Fruit fly (Drosophila melanogaster) whole organism, embryonic: Measurements from ENCODE around the gene CG4709.
A peak's percentile ranks its signal among the peaks of the same experiment; 100 is the strongest.

Experiments
- BEAF-32 ChIP-seq: fragments of 200-800 bp; sonication (Bioruptor generic); optimal IDR thresholded peaks from 3 replicates; lab custom pipeline; 2017; ENCODE audit warnings: missing biosample characterization, missing genetic modification characterization, mild to moderate bottlenecking, moderate library complexity, missing genetic modification reagents
- CG10366 ChIP-seq: fragments of 200-800 bp; sonication (Bioruptor generic); IDR thresholded peaks from 2 replicates; pipeline ENCODE4 v1.3.6; 2022; ENCODE audit warnings: missing biosample characterization, missing genetic modification characterization
- CG11398 ChIP-seq: fragments of 200-800 bp; sonication (Bioruptor generic); optimal IDR thresholded peaks from 2 replicates; lab custom pipeline; 2016; ENCODE audit warnings: missing biosample characterization, missing genetic modification characterization
- CG1233 ChIP-seq: fragments of 200-800 bp; sonication (Bioruptor generic); optimal IDR thresholded peaks from 4 replicates; lab custom pipeline; 2018; ENCODE audit warnings: missing biosample characterization, mild to moderate bottlenecking, missing genetic modification characterization
- CG13775 ChIP-seq: fragments of 200-800 bp; sonication (Bioruptor generic); optimal IDR thresholded peaks from 3 replicates; lab custom pipeline; 2017; ENCODE audit warnings: missing biosample characterization, mild to moderate bottlenecking, missing genetic modification characterization
- CG1647 ChIP-seq: fragments of 200-800 bp; sonication (Bioruptor generic); optimal IDR thresholded peaks from 3 replicates; lab custom pipeline; 2016; ENCODE audit warnings: missing biosample characterization, missing genetic modification characterization
- CG16863 ChIP-seq: fragments of 200-800 bp; sonication (Bioruptor generic); optimal IDR thresholded peaks from 3 replicates; lab custom pipeline; 2016; ENCODE audit warnings: missing biosample characterization, missing genetic modification characterization
- CG17361 ChIP-seq: fragments of 200-800 bp; sonication (Bioruptor generic); IDR thresholded peaks from 3 replicates; pipeline ENCODE4 v1.3.6; 2022; ENCODE audit warnings: missing biosample characterization, missing genetic modification characterization
- CG17612 ChIP-seq: fragments of 200-800 bp; sonication (Bioruptor generic); IDR thresholded peaks from 2 replicates; pipeline ENCODE4 v1.3.6; 2022; ENCODE audit warnings: missing biosample characterization, missing genetic modification characterization
- CG17829 ChIP-seq: fragments of 200-800 bp; optimal IDR thresholded peaks from 2 replicates; lab custom pipeline; 2019; ENCODE audit warnings: missing biosample characterization, mild to moderate bottlenecking, missing genetic modification characterization, moderate library complexity
- CG2202 ChIP-seq: fragments of 200-800 bp; sonication (Bioruptor generic); optimal IDR thresholded peaks from 2 replicates; lab custom pipeline; 2018; ENCODE audit warnings: missing biosample characterization, mild to moderate bottlenecking, missing genetic modification characterization
- CG3407 ChIP-seq: fragments of 200-800 bp; sonication (Bioruptor generic); optimal IDR thresholded peaks from 2 replicates; lab custom pipeline; 2018; ENCODE audit warnings: missing biosample characterization, mild to moderate bottlenecking, missing genetic modification characterization
- CG4404 ChIP-seq: fragments of 200-800 bp; sonication (Bioruptor generic); IDR thresholded peaks from 2 replicates; pipeline ENCODE4 v1.3.6; 2022; ENCODE audit warnings: missing biosample characterization, missing genetic modification characterization
- CG6175 ChIP-seq: fragments of 200-800 bp; sonication (Bioruptor generic); IDR thresholded peaks from 3 replicates; pipeline ENCODE4 v1.3.6; 2022; ENCODE audit warnings: missing biosample characterization, missing genetic modification characterization
- CG6254 ChIP-seq: fragments of 200-800 bp; sonication (Bioruptor generic); optimal IDR thresholded peaks from 3 replicates; lab custom pipeline; 2017; ENCODE audit warnings: mild to moderate bottlenecking, missing biosample characterization, missing genetic modification reagents, missing genetic modification characterization
- CG6272 ChIP-seq: fragments of 200-800 bp; sonication (Bioruptor generic); IDR thresholded peaks from 2 replicates; pipeline ENCODE4 v1.3.6; 2022; ENCODE audit warnings: missing biosample characterization, missing genetic modification characterization
- CG6689 ChIP-seq: fragments of 200-800 bp; sonication (Bioruptor generic); IDR thresholded peaks from 2 replicates; pipeline ENCODE4 v1.3.6; 2022; ENCODE audit warnings: missing biosample characterization, missing genetic modification characterization
- CG7963 ChIP-seq: fragments of 200-800 bp; sonication (Bioruptor generic); IDR thresholded peaks from 3 replicates; pipeline ENCODE4 v1.3.6; 2022; ENCODE audit warnings: missing biosample characterization, missing genetic modification characterization; ENCODE audit not compliant: partially characterized antibody
- CG9215 ChIP-seq: fragments of 200-800 bp; sonication (Bioruptor generic); IDR thresholded peaks from 2 replicates; pipeline ENCODE4 v1.3.6; 2022; ENCODE audit warnings: missing biosample characterization, missing genetic modification characterization
- CG9437 ChIP-seq: fragments of 200-800 bp; sonication (Bioruptor generic); optimal IDR thresholded peaks from 2 replicates; lab custom pipeline; 2018; ENCODE audit warnings: missing biosample characterization, mild to moderate bottlenecking, missing genetic modification characterization
- CHES-1-like ChIP-seq: fragments of 200-800 bp; sonication (Bioruptor generic); optimal IDR thresholded peaks from 2 replicates; lab custom pipeline; 2016; ENCODE audit warnings: missing biosample characterization, missing genetic modification characterization
- Dip2 ChIP-seq: fragments of 200-800 bp; sonication (Bioruptor generic); IDR thresholded peaks from 2 replicates; pipeline ENCODE4 v1.3.6; 2022; ENCODE audit warnings: missing biosample characterization, missing genetic modification characterization
- Drgx ChIP-seq: fragments of 200-800 bp; sonication (Bioruptor generic); IDR thresholded peaks from 2 replicates; pipeline ENCODE4 v1.3.6; 2022; ENCODE audit warnings: missing biosample characterization, missing genetic modification characterization
- Fer1 ChIP-seq: fragments of 200-800 bp; sonication (Bioruptor generic); optimal IDR thresholded peaks from 2 replicates; lab custom pipeline; 2017; ENCODE audit warnings: missing biosample characterization, mild to moderate bottlenecking, missing genetic modification characterization
- HHEX ChIP-seq: fragments of 200-800 bp; sonication (Bioruptor generic); optimal IDR thresholded peaks from 3 replicates; lab custom pipeline; 2017; ENCODE audit warnings: missing biosample characterization, mild to moderate bottlenecking, missing genetic modification characterization, missing genetic modification reagents
- Hr78 ChIP-seq, 2 experiments: fragments of 200-800 bp in 1 of 2; fragments of >200 bp in 1 of 2; sonication (Bioruptor generic) in 1 of 2; optimal IDR thresholded peaks; 2 replicates each; lab custom pipeline; 2017 to 2019; ENCODE audit warnings: missing biosample characterization in 2 of 2, missing genetic modification characterization in 2 of 2, mild to moderate bottlenecking in 1 of 2, moderate library complexity in 1 of 2
- MESR4 ChIP-seq: fragments of 200-800 bp; sonication (Bioruptor generic); optimal IDR thresholded peaks from 2 replicates; lab custom pipeline; 2018; ENCODE audit warnings: missing biosample characterization, mild to moderate bottlenecking, missing genetic modification characterization, moderate library complexity
- Meics ChIP-seq: fragments of 200-800 bp; sonication (Bioruptor generic); optimal IDR thresholded peaks from 2 replicates; lab custom pipeline; 2017; ENCODE audit warnings: missing biosample characterization, mild to moderate bottlenecking, missing genetic modification characterization
- NC2α ChIP-seq: fragments of 200-800 bp; sonication (Bioruptor generic); optimal IDR thresholded peaks from 2 replicates; lab custom pipeline; 2016; ENCODE audit warnings: missing biosample characterization, missing genetic modification characterization
- Nf-YA ChIP-seq: fragments of 200-800 bp; sonication (Bioruptor generic); IDR thresholded peaks from 2 replicates; pipeline ENCODE4 v1.3.6; 2022; ENCODE audit warnings: missing biosample characterization, missing genetic modification characterization
- Optix ChIP-seq: fragments of 200-800 bp; sonication (Bioruptor generic); IDR thresholded peaks from 3 replicates; pipeline ENCODE4 v1.3.6; 2022; ENCODE audit warnings: missing biosample characterization, missing genetic modification characterization
- Poxn ChIP-seq: fragments of 200-800 bp; sonication (Bioruptor generic); IDR thresholded peaks from 2 replicates; pipeline ENCODE4 v1.3.6; 2022; ENCODE audit warnings: missing biosample characterization, missing genetic modification characterization
- Ravus ChIP-seq: fragments of 200-800 bp; sonication (Bioruptor generic); IDR thresholded peaks from 2 replicates; pipeline ENCODE4 v1.3.6; 2022; ENCODE audit warnings: missing biosample characterization, missing genetic modification characterization
- Sin3A ChIP-seq: fragments of >200 bp; optimal IDR thresholded peaks from 2 replicates; lab custom pipeline; 2018
- YL-1 ChIP-seq: fragments of 200-800 bp; sonication (Bioruptor generic); optimal IDR thresholded peaks from 3 replicates; lab custom pipeline; 2017; ENCODE audit warnings: missing biosample characterization, mild to moderate bottlenecking, missing genetic modification characterization
- ap ChIP-seq: fragments of 200-800 bp; sonication (Bioruptor generic); IDR thresholded peaks from 2 replicates; pipeline ENCODE4 v1.3.6; 2022; ENCODE audit warnings: missing biosample characterization, missing genetic modification characterization
- cas ChIP-seq: fragments of 200-800 bp; sonication (Bioruptor generic); IDR thresholded peaks from 2 replicates; pipeline ENCODE4 v1.3.6; 2022; ENCODE audit warnings: missing biosample characterization, missing genetic modification characterization
- corto ChIP-seq: fragments of 200-800 bp; sonication (Bioruptor generic); optimal IDR thresholded peaks from 2 replicates; lab custom pipeline; 2016; ENCODE audit warnings: missing biosample characterization, mild to moderate bottlenecking, missing genetic modification characterization, moderate library complexity
- eve ChIP-seq, 2 experiments: fragments of >200 bp; optimal IDR thresholded peaks; 2 replicates each; lab custom pipeline; 2017; ENCODE audit warnings: missing biosample characterization in 2 of 2, missing genetic modification characterization in 2 of 2
- eyg ChIP-seq: fragments of 200-800 bp; sonication (Bioruptor generic); optimal IDR thresholded peaks from 3 replicates; lab custom pipeline; 2016; ENCODE audit warnings: missing biosample characterization, missing genetic modification characterization
- hkb ChIP-seq, 2 experiments: fragments of 200-800 bp in 1 of 2; fragments of >200 bp in 1 of 2; sonication (Bioruptor generic) in 1 of 2; IDR thresholded peaks in 1 of 2; optimal IDR thresholded peaks in 1 of 2; 2 replicates each; pipeline versions ENCODE4 v1.3.6 to Lab custom; 2017 to 2022; ENCODE audit warnings: missing biosample characterization in 1 of 2, missing genetic modification characterization in 1 of 2
- klu ChIP-seq: fragments of 200-800 bp; sonication (Bioruptor generic); IDR thresholded peaks from 2 replicates; pipeline ENCODE4 v1.3.6; 2022; ENCODE audit warnings: missing biosample characterization, missing genetic modification characterization
- lmd ChIP-seq: fragments of 200-800 bp; sonication (Bioruptor generic); IDR thresholded peaks from 2 replicates; pipeline ENCODE4 v1.3.6; 2022; ENCODE audit warnings: missing biosample characterization, missing genetic modification characterization
- schlank ChIP-seq: fragments of 200-800 bp; sonication (Bioruptor generic); optimal IDR thresholded peaks from 2 replicates; lab custom pipeline; 2018; ENCODE audit warnings: missing biosample characterization, mild to moderate bottlenecking, missing genetic modification characterization
- sd ChIP-seq: fragments of 200-800 bp; sonication (Bioruptor generic); optimal IDR thresholded peaks from 3 replicates; lab custom pipeline; 2018; ENCODE audit warnings: missing biosample characterization, mild to moderate bottlenecking, missing genetic modification characterization, moderate library complexity
- sob ChIP-seq: fragments of 200-800 bp; sonication (Bioruptor generic); IDR thresholded peaks from 2 replicates; pipeline ENCODE4 v1.3.6; 2022; ENCODE audit warnings: missing biosample characterization, missing genetic modification characterization
- stwl ChIP-seq: fragments of 200-800 bp; sonication (Bioruptor generic); optimal IDR thresholded peaks from 3 replicates; lab custom pipeline; 2018; ENCODE audit warnings: missing biosample characterization, mild to moderate bottlenecking, missing genetic modification characterization, moderate library complexity
- tup ChIP-seq: fragments of 200-800 bp; sonication (Bioruptor generic); optimal IDR thresholded peaks from 2 replicates; lab custom pipeline; 2016; ENCODE audit warnings: missing biosample characterization, mild to moderate bottlenecking, missing genetic modification characterization, moderate library complexity
- z ChIP-seq: fragments of 200-800 bp; sonication (Bioruptor generic); IDR thresholded peaks from 3 replicates; pipeline ENCODE4 v1.3.6; 2022; ENCODE audit warnings: missing biosample characterization, missing genetic modification characterization

CG4709 gene

dm6 chr2L:9915011-9915850, 38.9 kb upstream of the CG4709 start, which contains the start of gene yip2 (continued):
- TF ChIP-seq CG9215 (GFP tag; lab: Robert Waterston, UW) (no peak), Dip2 (no peak), stwl (tag; lab: Kevin White, UChicago) (no peak), CG17612 (no peak), klu (GFP tag; lab: Robert Waterston, UW) (no peak), CG7963 (no peak), CG6272 (GFP tag; lab: Robert Waterston, UW) (no peak), Sin3A (lab: Kevin White, UChicago) (no peak), eve (GFP tag; optimal IDR thresholded peaks at IDR 0.05; lab: Kevin White, UChicago) (no peak), HHEX (GFP tag; lab: Kevin White, UChicago) (peak; percentile 43), BEAF-32 (GFP tag; lab: Kevin White, UChicago) (peak; percentile 2), tup (GFP tag; lab: Kevin White, UChicago) (no peak), Poxn (GFP tag; lab: Robert Waterston, UW) (no peak), Drgx (GFP tag; lab: Robert Waterston, UW) (peak; percentile 95), cas (0 out of 2 replicates have a peak, but pooled peaks have one; percentile 10), CG4404 (GFP tag; lab: Robert Waterston, UW) (no peak), CG13775 (GFP tag; lab: Kevin White, UChicago) (peak; percentile 17), schlank (peak; percentile 21), eyg (GFP tag; lab: Kevin White, UChicago) (peak; percentile 34), CG10366 (GFP tag; lab: Robert Waterston, UW) (peak; percentile 65), YL-1 (GFP tag; lab: Kevin White, UChicago) (peak; percentile 52), CG17829 (tag; lab: Kevin White, UChicago) (peak; percentile 23), Meics (peak; percentile 70), CG16863 (GFP tag; lab: Kevin White, UChicago) (peak; percentile 58), z (GFP tag; lab: Robert Waterston, UW) (no peak), lmd (GFP tag; lab: Robert Waterston, UW) (peak; percentile 40; the same call in 1 of the 2 replicates), CG2202 (no peak), CG3407 (peak; percentile 37), CG1647 (GFP tag; lab: Kevin White, UChicago) (no peak), CG9437 (GFP tag; lab: Kevin White, UChicago) (no peak), CG1233 (GFP tag; lab: Kevin White, UChicago) (no peak), Fer1 (GFP tag; lab: Kevin White, UChicago) (peak; percentile 72), CHES-1-like (peak; percentile 65), sob (GFP tag; lab: Robert Waterston, UW) (peak; percentile 72; the same call in 1 of the 2 replicates), ap (GFP tag; lab: Robert Waterston, UW) (peak; percentile 52), CG6175 (GFP tag; lab: Robert Waterston, UW) (no peak), NC2α (GFP tag; lab: Kevin White, UChicago) (no peak), Ravus (GFP tag; lab: Robert Waterston, UW) (no peak), corto (GFP tag; lab: Kevin White, UChicago) (peak; percentile 22), hkb (optimal IDR thresholded peaks at IDR 0.05; lab: Kevin White, UChicago) (no peak), hkb (GFP tag; IDR thresholded peaks at IDR 0.05; lab: Robert Waterston, UW) (peak; percentile 76), CG17361 (GFP tag; lab: Robert Waterston, UW) (peak; percentile 34; the same call in 2 of the 3 replicates), CG6689 (peak; percentile 49), CG11398 (peak; percentile 61), Nf-YA (GFP tag; lab: Robert Waterston, UW) (peak; percentile 51; the same call in 1 of the 2 replicates), sd (tag; lab: Kevin White, UChicago) (no peak), MESR4 (GFP tag; lab: Kevin White, UChicago) (peak; percentile 27), Optix (no peak; the same call in 2 of the 3 replicates), CG6254 (GFP tag; lab: Kevin White, UChicago) (peak; percentile 59), Hr78 (GFP tag; optimal IDR thresholded peaks at IDR 0.05; lab: Kevin White, UChicago) (peak in 1 of 2 experiments; percentile 33)
